Worm (Caenorhabditis elegans): ENCODE measurements around the gene nhr-98.

DNA sequence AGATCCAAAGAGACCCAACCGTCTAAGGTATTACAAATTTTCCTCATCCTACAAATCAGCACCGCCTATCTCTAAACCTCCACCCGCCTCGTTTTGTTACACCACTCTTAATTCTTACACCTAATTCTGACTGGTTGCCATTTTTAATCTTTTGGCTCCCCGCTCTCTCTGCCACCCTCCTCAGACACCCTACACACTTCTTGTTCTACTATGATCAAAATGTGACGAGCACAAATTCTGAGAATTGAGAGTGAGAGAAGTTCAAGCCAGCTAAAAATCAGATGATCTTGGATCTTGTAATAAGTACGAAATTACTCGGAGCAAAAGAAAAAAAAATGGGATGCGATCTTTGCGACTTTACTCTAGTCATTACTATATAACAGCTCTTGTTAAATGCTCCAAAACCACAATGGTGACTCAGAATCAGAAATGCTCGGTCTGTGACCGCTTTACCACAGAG lies 49.4 kb upstream of the nhr-98 start, which contains the start of gene nhr-252:
- TF ChIP-seq snpc-4 (GFP tag; optimal IDR thresholded peaks at IDR 0.05) (no peak), snpc-4 (tag; optimal IDR thresholded peaks at IDR 0.05) (no peak), gei-17 (GFP tag; optimal IDR thresholded peaks at IDR 0.05) (no peak), unc-130 (GFP tag; optimal IDR thresholded peaks at IDR 0.05) (no peak), nfya-2 (GFP tag; IDR thresholded peaks at IDR 0.05) (no peak), mcd-1 (GFP tag; IDR thresholded peaks at IDR 0.05) (no peak), madf-6 (GFP tag; IDR thresholded peaks at IDR 0.05) (no peak), F49E8.2 (tag; optimal IDR thresholded peaks at IDR 0.05; ENCODE audit: insufficient read depth) (no peak), ztf-28 (GFP tag; IDR thresholded peaks at IDR 0.05) (no peak), F10E7.11 (tag; optimal IDR thresholded peaks at IDR 0.05) (no peak), lin-40 (tag; optimal IDR thresholded peaks at IDR 0.05) (no peak), F55B11.4 (tag; optimal IDR thresholded peaks at IDR 0.05; ENCODE audit: borderline replicate concordance, insufficient read depth) (no peak), sea-2 (GFP tag; IDR thresholded peaks at IDR 0.05) (no peak)

Data from whole organism, young adult.